Worm (Caenorhabditis elegans) whole organism, midembryonic: ENCODE results near the gene ssu-1.

Experiments used
- cog-1 ChIP-seq: sonication (generic microtip); optimal IDR thresholded peaks from 2 replicates; lab custom pipeline; 2016; ENCODE audit warnings: missing genetic modification characterization, missing compliant biosample characterization
- flt-1 ChIP-seq: fragments of 200-800 bp; sonication (Bioruptor generic); IDR thresholded peaks from 2 replicates; pipeline ENCODE4 v1.3.6; 2022; ENCODE audit warnings: missing genetic modification characterization, missing compliant biosample characterization
- klf-2 ChIP-seq: fragments of 200-800 bp; sonication (Bioruptor generic); conservative IDR thresholded peaks from 2 replicates; pipeline ENCODE4 v1.3.6; 2022; ENCODE audit warnings: missing genetic modification reagents, missing genetic modification characterization, missing compliant biosample characterization
- med-1 ChIP-seq: sonication (generic microtip); optimal IDR thresholded peaks from 2 replicates; lab custom pipeline; 2017; ENCODE audit warnings: missing genetic modification characterization, mild to moderate bottlenecking, missing compliant biosample characterization, antibody characterized with exemption, missing genetic modification reagents; ENCODE audit not compliant: insufficient read depth
- ref-1 ChIP-seq: fragments of 200-800 bp; sonication (Bioruptor generic); conservative IDR thresholded peaks from 2 replicates; pipeline ENCODE4 v1.3.6; 2022; ENCODE audit warnings: missing genetic modification reagents, missing genetic modification characterization, missing compliant biosample characterization
- tab-1 ChIP-seq: fragments of 200-800 bp; sonication (Bioruptor generic); IDR thresholded peaks from 2 replicates; pipeline ENCODE4 v1.3.6; 2022; ENCODE audit warnings: missing genetic modification characterization, missing compliant biosample characterization

Gene ssu-1

DNA sequence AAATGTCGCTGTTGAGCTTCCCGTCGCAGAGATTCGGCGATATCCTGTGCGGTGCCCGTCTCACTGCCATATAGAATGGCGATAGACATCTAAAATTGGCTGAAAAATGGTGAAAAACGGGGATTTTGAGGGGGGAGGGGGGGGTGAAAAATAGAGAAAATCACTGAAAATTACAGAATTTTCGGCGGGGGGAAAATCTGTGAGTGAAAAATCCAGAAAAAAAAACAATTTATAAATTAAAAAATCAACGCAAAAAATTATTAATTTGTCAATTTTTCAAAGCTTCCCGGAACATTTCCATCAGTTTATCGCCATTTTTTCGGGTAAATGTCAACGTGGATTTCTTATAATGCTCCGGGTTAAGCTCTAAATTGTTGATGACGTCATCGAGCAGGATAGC, 45.4 kb downstream of the ssu-1 start, which contains the start of gene fre-1:
TSS of gene fre-1 (minus strand) at position 101 of the 400 bp plus-strand sequence.
- TF ChIP-seq cog-1 (tag; lab: Kevin White, UChicago) = no peak
- no peak for TF ChIP-seq flt-1 (GFP tag; lab: Robert Waterston, UW)
- no peak for TF ChIP-seq ref-1 (GFP tag; lab: Robert Waterston, UW)
- TF ChIP-seq tab-1 = no peak
- TF ChIP-seq med-1 (GFP tag; lab: Kevin White, UChicago) = no peak
- no peak for TF ChIP-seq klf-2 (GFP tag; lab: Robert Waterston, UW)
